Worm (Caenorhabditis elegans): Measurements from ENCODE around the gene bus-4.

ce11 chrIV:4653708-4654107 is 34.4 kb upstream of the bus-4 start:
- TF ChIP-seq nhr-25 (tag; optimal IDR thresholded peaks at IDR 0.05), result no peak
- TF ChIP-seq tbx-2 (tag; optimal IDR thresholded peaks at IDR 0.05), result no peak
- TF ChIP-seq ztf-11 (tag; optimal IDR thresholded peaks at IDR 0.05), result no peak
- no peak for TF ChIP-seq ZK546.5 (tag; optimal IDR thresholded peaks at IDR 0.05)
- no peak for TF ChIP-seq nhr-76 (tag; optimal IDR thresholded peaks at IDR 0.05)
- no peak for TF ChIP-seq elt-3 (tag; optimal IDR thresholded peaks at IDR 0.05)
- no peak for TF ChIP-seq jun-1 (tag; optimal IDR thresholded peaks at IDR 0.05)
- TF ChIP-seq fkh-2 (tag; optimal IDR thresholded peaks at IDR 0.05), result no peak
- no peak for TF ChIP-seq lin-39 (tag; optimal IDR thresholded peaks at IDR 0.05)
- no peak for TF ChIP-seq nhr-28 (tag; optimal IDR thresholded peaks at IDR 0.05)
- no peak for TF ChIP-seq ama-1 (optimal IDR thresholded peaks at IDR 0.05)

All from whole organism, L3 larva.